Fruit fly (Drosophila melanogaster): ENCODE results near the gene betaNACtes1.

The betaNACtes1 gene

dm6 chrX:14213509-14214154 is 41.2 kb upstream of the betaNACtes1 start (continued):
- TF ChIP-seq ac (GFP tag; optimal IDR thresholded peaks at IDR 0.05), result no peak
- no peak for TF ChIP-seq yki (optimal IDR thresholded peaks at IDR 0.05)
- TF ChIP-seq CG10462 (GFP tag; optimal IDR thresholded peaks at IDR 0.05), result no peak
- TF ChIP-seq CG16813 (GFP tag; IDR thresholded peaks at IDR 0.05; ENCODE audit: partially characterized antibody), result no peak
- peak; percentile 45; the same call in 1 of the 2 replicates for TF ChIP-seq E2f1 (GFP tag; IDR thresholded peaks at IDR 0.05)
- TF ChIP-seq onecut (GFP tag; IDR thresholded peaks at IDR 0.05), result peak; percentile 89
- TF ChIP-seq so (GFP tag; IDR thresholded peaks at IDR 0.05), result no peak
- TF ChIP-seq en (GFP tag; optimal IDR thresholded peaks at IDR 0.05), result no peak
- no peak for TF ChIP-seq Adf1 (GFP tag; IDR thresholded peaks at IDR 0.05)
- no peak for TF ChIP-seq tna (GFP tag; IDR thresholded peaks at IDR 0.05; ENCODE audit: partially characterized antibody)
- peak; percentile 40 for TF ChIP-seq grau (tag; optimal IDR thresholded peaks at IDR 0.05)
- TF ChIP-seq CG18262 (tag; optimal IDR thresholded peaks at IDR 0.05), result peak; percentile 46
- TF ChIP-seq pb (GFP tag; optimal IDR thresholded peaks at IDR 0.05), result no peak
- TF ChIP-seq CG4820 (GFP tag; optimal IDR thresholded peaks at IDR 0.05), result peak; percentile 3
- TF ChIP-seq CG8290 (GFP tag; optimal IDR thresholded peaks at IDR 0.05), result peak; percentile 88
- TF ChIP-seq CG8290 (tag; optimal IDR thresholded peaks at IDR 0.05), result peak; percentile 21 to 67
- no peak for TF ChIP-seq ab (GFP tag; optimal IDR thresholded peaks at IDR 0.05)
- no peak; the same call in 1 of the 2 replicates for TF ChIP-seq sisA (GFP tag; IDR thresholded peaks at IDR 0.05)
- TF ChIP-seq HLH3B (GFP tag; IDR thresholded peaks at IDR 0.05), result peak; percentile 36; the same call in 1 of the 2 replicates
- TF ChIP-seq kni (GFP tag; optimal IDR thresholded peaks at IDR 0.05), result no peak
- no peak for TF ChIP-seq Taf1 (GFP tag; IDR thresholded peaks at IDR 0.05)
- peak; percentile 25 for TF ChIP-seq D19A (tag; optimal IDR thresholded peaks at IDR 0.05)
- no peak for TF ChIP-seq CG31365 (tag; optimal IDR thresholded peaks at IDR 0.05)
- no peak for TF ChIP-seq rib (GFP tag; IDR thresholded peaks at IDR 0.05)
- no peak for TF ChIP-seq repo (GFP tag; optimal IDR thresholded peaks at IDR 0.05)
- TF ChIP-seq sqz (GFP tag; optimal IDR thresholded peaks at IDR 0.05), result no peak
- TF ChIP-seq knrl (GFP tag; IDR thresholded peaks at IDR 0.05; ENCODE audit: partially characterized antibody), result no peak
- TF ChIP-seq CG8478 (optimal IDR thresholded peaks at IDR 0.05), result no peak
- peak; percentile 24 for TF ChIP-seq shn (GFP tag; optimal IDR thresholded peaks at IDR 0.05)
- no peak for TF ChIP-seq MESR4 (GFP tag; optimal IDR thresholded peaks at IDR 0.05)
- TF ChIP-seq Hr39 (optimal IDR thresholded peaks at IDR 0.05), result no peak
- TF ChIP-seq tll (GFP tag; optimal IDR thresholded peaks at IDR 0.05), result no peak
- no peak for TF ChIP-seq lov (optimal IDR thresholded peaks at IDR 0.05)
- no peak for TF ChIP-seq lov (GFP tag; IDR thresholded peaks at IDR 0.05)
- TF ChIP-seq oc (tag; optimal IDR thresholded peaks at IDR 0.05), result no peak
- no peak for TF ChIP-seq Gug (GFP tag; IDR thresholded peaks at IDR 0.05)
- no peak for TF ChIP-seq hb (GFP tag; IDR thresholded peaks at IDR 0.05; ENCODE audit: partially characterized antibody)
- TF ChIP-seq MTF-1 (GFP tag; optimal IDR thresholded peaks at IDR 0.05; ENCODE audit: borderline replicate concordance), result no peak
- no peak for TF ChIP-seq pfk (GFP tag; optimal IDR thresholded peaks at IDR 0.05)
- no peak for TF ChIP-seq CG11085 (GFP tag; IDR thresholded peaks at IDR 0.05)
- TF ChIP-seq CG14667 (GFP tag; IDR thresholded peaks at IDR 0.05), result no peak
- TF ChIP-seq slp2 (GFP tag; optimal IDR thresholded peaks at IDR 0.05), result peak; percentile 18
- TF ChIP-seq Dbx (GFP tag; IDR thresholded peaks at IDR 0.05), result 0 out of 3 replicates have a peak, but pooled peaks have one; percentile 14
- TF ChIP-seq E2f2 (GFP tag; IDR thresholded peaks at IDR 0.05), result peak; percentile 29; the same call in 1 of the 2 replicates
- TF ChIP-seq aop (GFP tag; IDR thresholded peaks at IDR 0.05), result no peak
- peak; percentile 32; the same call in 1 of the 2 replicates for TF ChIP-seq Ptx1 (GFP tag; IDR thresholded peaks at IDR 0.05)
- TF ChIP-seq NfI (GFP tag; optimal IDR thresholded peaks at IDR 0.05), result peak; percentile 34
- TF ChIP-seq pros (GFP tag; optimal IDR thresholded peaks at IDR 0.05), result no peak
- no peak for TF ChIP-seq Ets65A (GFP tag)
- TF ChIP-seq Sry-δ (GFP tag; optimal IDR thresholded peaks at IDR 0.05), result peak; percentile 20
- no peak for TF ChIP-seq vnd (GFP tag; IDR thresholded peaks at IDR 0.05; ENCODE audit: partially characterized antibody)
- peak; percentile 35 for TF ChIP-seq CG9437 (GFP tag; optimal IDR thresholded peaks at IDR 0.05)

Data from whole organism, embryonic.